Fruit fly (Drosophila melanogaster): ENCODE data around the gene pb.

The pb gene

DNA sequence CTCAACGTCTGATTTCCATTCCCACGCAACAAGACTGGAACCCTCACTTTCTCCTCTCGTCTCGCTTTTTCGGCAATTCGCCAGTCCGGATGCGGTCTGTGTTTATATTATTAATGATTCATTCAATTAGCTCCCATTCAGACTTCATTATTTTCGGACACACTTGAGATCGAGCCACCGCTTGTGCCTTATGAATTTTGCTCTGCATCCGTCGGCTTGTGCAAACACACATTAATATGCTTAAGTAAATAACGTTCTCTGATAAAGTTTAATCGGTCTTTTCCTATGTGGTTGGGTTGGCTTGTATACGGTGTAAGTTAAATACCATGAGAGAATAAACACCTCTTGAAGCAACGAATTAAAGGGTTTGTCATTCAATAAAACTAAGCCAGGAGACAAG lies 23.0 kb upstream of the pb start (continued):
- no peak for TF ChIP-seq CG6654 (GFP tag; optimal IDR thresholded peaks at IDR 0.05)
- TF ChIP-seq D (optimal IDR thresholded peaks at IDR 0.05), result no peak
- TF ChIP-seq D (GFP tag; optimal IDR thresholded peaks at IDR 0.05), result no peak
- no peak for TF ChIP-seq bbx (GFP tag; IDR thresholded peaks at IDR 0.05; ENCODE audit: partially characterized antibody)
- TF ChIP-seq Med (GFP tag), result peak; percentile 83
- no peak for TF ChIP-seq sob (GFP tag; IDR thresholded peaks at IDR 0.05)
- TF ChIP-seq E2f1 (GFP tag; IDR thresholded peaks at IDR 0.05), result no peak
- no peak for TF ChIP-seq ap (GFP tag; IDR thresholded peaks at IDR 0.05)
- TF ChIP-seq sima (GFP tag; optimal IDR thresholded peaks at IDR 0.05), result no peak
- TF ChIP-seq cad (GFP tag; optimal IDR thresholded peaks at IDR 0.05), result no peak
- no peak for TF ChIP-seq fd3F (GFP tag; optimal IDR thresholded peaks at IDR 0.05)
- TF ChIP-seq ara (GFP tag; IDR thresholded peaks at IDR 0.05), result no peak
- TF ChIP-seq ci (GFP tag; IDR thresholded peaks at IDR 0.05), result 0 out of 3 replicates have a peak, but pooled peaks have one; percentile 42
- TF ChIP-seq CG42726 (GFP tag; IDR thresholded peaks at IDR 0.05; ENCODE audit: partially characterized antibody), result no peak
- no peak for TF ChIP-seq Ssrp (tag; optimal IDR thresholded peaks at IDR 0.05)
- no peak for TF ChIP-seq slp2 (GFP tag; optimal IDR thresholded peaks at IDR 0.05)
- no peak for TF ChIP-seq CG11247 (GFP tag; IDR thresholded peaks at IDR 0.05)
- no peak for TF ChIP-seq grn (GFP tag; optimal IDR thresholded peaks at IDR 0.05)
- peak; percentile 35 for TF ChIP-seq MTF-1 (GFP tag; optimal IDR thresholded peaks at IDR 0.05; ENCODE audit: borderline replicate concordance)
- TF ChIP-seq Doc3 (GFP tag; IDR thresholded peaks at IDR 0.05; ENCODE audit: partially characterized antibody), result no peak
- TF ChIP-seq pzg (GFP tag; optimal IDR thresholded peaks at IDR 0.05), result no peak
- TF ChIP-seq Oli (tag; optimal IDR thresholded peaks at IDR 0.05), result no peak
- peak; percentile 31 for TF ChIP-seq lab (GFP tag; optimal IDR thresholded peaks at IDR 0.05)
- TF ChIP-seq gsb (GFP tag; IDR thresholded peaks at IDR 0.05), result no peak
- TF ChIP-seq br (optimal IDR thresholded peaks at IDR 0.05), result no peak
- TF ChIP-seq bowl (GFP tag; IDR thresholded peaks at IDR 0.05), result no peak
- no peak for TF ChIP-seq Taf1 (GFP tag; IDR thresholded peaks at IDR 0.05)
- TF ChIP-seq HmgZ (tag; optimal IDR thresholded peaks at IDR 0.05), result no peak
- no peak for TF ChIP-seq gt (GFP tag; IDR thresholded peaks at IDR 0.05)
- TF ChIP-seq sqz (GFP tag; optimal IDR thresholded peaks at IDR 0.05), result no peak
- no peak for TF ChIP-seq CG13894 (tag; optimal IDR thresholded peaks at IDR 0.05)
- no peak for TF ChIP-seq CG8478 (optimal IDR thresholded peaks at IDR 0.05)
- TF ChIP-seq fu2 (GFP tag; optimal IDR thresholded peaks at IDR 0.05), result no peak
- no peak for TF ChIP-seq CG13296 (GFP tag; optimal IDR thresholded peaks at IDR 0.05)
- no peak for TF ChIP-seq amos (GFP tag; IDR thresholded peaks at IDR 0.05; ENCODE audit: partially characterized antibody)
- TF ChIP-seq emc (GFP tag; optimal IDR thresholded peaks at IDR 0.05), result no peak
- TF ChIP-seq Xrp1 (GFP tag; IDR thresholded peaks at IDR 0.05), result peak; percentile 22; the same call in 1 of the 2 replicates
- no peak for TF ChIP-seq MESR4 (GFP tag; optimal IDR thresholded peaks at IDR 0.05)
- TF ChIP-seq crc (GFP tag; optimal IDR thresholded peaks at IDR 0.05), result no peak
- no peak for TF ChIP-seq B-H1 (GFP tag; IDR thresholded peaks at IDR 0.05)
- no peak for TF ChIP-seq CG4404 (GFP tag; IDR thresholded peaks at IDR 0.05)
- TF ChIP-seq CG9727 (GFP tag; optimal IDR thresholded peaks at IDR 0.05), result peak; percentile 27
- no peak for TF ChIP-seq Ets97D (GFP tag; optimal IDR thresholded peaks at IDR 0.05)
- TF ChIP-seq CG1792 (GFP tag; optimal IDR thresholded peaks at IDR 0.05), result no peak
- TF ChIP-seq CG4424 (GFP tag; optimal IDR thresholded peaks at IDR 0.05), result no peak
- no peak for TF ChIP-seq Gsc (GFP tag; IDR thresholded peaks at IDR 0.05)
- TF ChIP-seq zfh2 (GFP tag; optimal IDR thresholded peaks at IDR 0.05), result no peak
- peak; percentile 64 for TF ChIP-seq ATbp (GFP tag; optimal IDR thresholded peaks at IDR 0.05)
- TF ChIP-seq sd (tag; optimal IDR thresholded peaks at IDR 0.05), result no peak
- no peak for TF ChIP-seq CG14860 (GFP tag; IDR thresholded peaks at IDR 0.05; ENCODE audit: partially characterized antibody)
- TF ChIP-seq Usf (GFP tag; optimal IDR thresholded peaks at IDR 0.05), result no peak
- TF ChIP-seq NfI (GFP tag; optimal IDR thresholded peaks at IDR 0.05), result no peak
- no peak for TF ChIP-seq CG10959 (GFP tag; IDR thresholded peaks at IDR 0.05)

All from whole organism, embryonic.